Worm (Caenorhabditis elegans): Measurements from ENCODE around the gene dpy-8.

DNA sequence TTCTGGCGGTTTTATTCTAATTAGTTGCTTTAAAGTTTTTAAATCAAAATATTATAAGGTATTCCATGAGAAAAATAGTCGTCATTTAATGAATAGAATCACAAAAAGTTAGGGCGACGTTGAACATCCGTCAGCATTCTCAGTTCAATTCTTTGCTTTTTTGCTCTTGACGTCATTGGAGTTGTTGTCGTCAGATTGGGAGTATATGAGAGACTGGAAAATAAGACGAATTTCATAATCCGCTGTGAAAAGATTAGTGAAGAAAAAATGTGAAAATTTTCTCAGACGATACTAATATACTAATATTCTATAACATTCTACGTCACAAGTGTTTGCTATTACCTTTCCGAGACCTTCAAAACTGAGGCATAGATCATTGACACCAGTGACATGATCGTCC lies 1.1 kb upstream of the dpy-8 start:
- TF ChIP-seq rec-8 (tag; optimal IDR thresholded peaks at IDR 0.05) (no peak), akir-1 (GFP tag; optimal IDR thresholded peaks at IDR 0.05) (no peak), ama-1 (optimal IDR thresholded peaks at IDR 0.05) (no peak), ama-1 (GFP tag; optimal IDR thresholded peaks at IDR 0.05) (no peak), madf-6 (GFP tag; IDR thresholded peaks at IDR 0.05) (no peak), nhr-90 (tag; optimal IDR thresholded peaks at IDR 0.05) (no peak), ztf-6 (GFP tag; IDR thresholded peaks at IDR 0.05) (no peak), mcd-1 (GFP tag; IDR thresholded peaks at IDR 0.05) (no peak), ekl-4 (GFP tag; IDR thresholded peaks at IDR 0.05) (no peak), snpc-4 (GFP tag; optimal IDR thresholded peaks at IDR 0.05) (no peak), snpc-4 (tag; optimal IDR thresholded peaks at IDR 0.05) (no peak)

All from whole organism, young adult.